Fruit fly (Drosophila melanogaster) whole organism, prepupa: ENCODE results near the gene CG4306.

Source experiments
- CG10631 ChIP-seq: fragments of 200-800 bp; sonication (Bioruptor generic); optimal IDR thresholded peaks from 2 replicates; lab custom pipeline; 2016; ENCODE audit warnings: missing biosample characterization, missing genetic modification characterization
- CG11294 ChIP-seq: fragments of 200-800 bp; sonication (Bioruptor generic); IDR thresholded peaks from 2 replicates; pipeline ENCODE4 v1.3.6; 2022; ENCODE audit warnings: missing biosample characterization, missing genetic modification characterization
- CG3032 ChIP-seq: fragments of 200-800 bp; optimal IDR thresholded peaks from 2 replicates; lab custom pipeline; 2019; ENCODE audit warnings: missing biosample characterization, mild to moderate bottlenecking, missing genetic modification characterization, moderate library complexity
- CG6854 ChIP-seq: fragments of 200-800 bp; sonication (Bioruptor generic); optimal IDR thresholded peaks from 2 replicates; lab custom pipeline; 2017; ENCODE audit warnings: missing biosample characterization, mild to moderate bottlenecking, missing genetic modification characterization
- CG7368 ChIP-seq: fragments of 200-800 bp; sonication (Bioruptor generic); optimal IDR thresholded peaks from 3 replicates; lab custom pipeline; 2016; ENCODE audit warnings: missing biosample characterization, missing genetic modification characterization
- OdsH ChIP-seq: fragments of 200-800 bp; sonication (Bioruptor generic); optimal IDR thresholded peaks from 3 replicates; lab custom pipeline; 2016; ENCODE audit warnings: missing biosample characterization, missing genetic modification characterization
- ss ChIP-seq, 2 experiments: fragments of 200-800 bp; sonication (Bioruptor generic); optimal IDR thresholded peaks; 2 replicates in 1 of 2; 3 replicates in 1 of 2; lab custom pipeline; 2017 to 2018; ENCODE audit warnings: mild to moderate bottlenecking in 2 of 2, missing biosample characterization in 2 of 2, missing genetic modification characterization in 2 of 2, moderate library complexity in 1 of 2
- vri ChIP-seq: fragments of 200-800 bp; sonication (Bioruptor generic); optimal IDR thresholded peaks from 3 replicates; lab custom pipeline; 2016; ENCODE audit warnings: missing biosample characterization, mild to moderate bottlenecking, missing genetic modification characterization

- TF ChIP-seq CG11294 (GFP tag; lab: Robert Waterston, UW) (no peak), vri (GFP tag; lab: Kevin White, UChicago) (no peak), CG7368 (GFP tag; lab: Kevin White, UChicago) (no peak), OdsH (GFP tag; lab: Kevin White, UChicago) (no peak), CG3032 (tag; lab: Kevin White, UChicago) (no peak), CG10631 (GFP tag; lab: Kevin White, UChicago) (no peak), CG6854 (no peak), ss (GFP tag; optimal IDR thresholded peaks at IDR 0.05; lab: Kevin White, UChicago) (no peak)
Observed at dm6 chr3L:18439809-18440256, 23.1 kb downstream of the CG4306 start, which contains the start of gene skl.
